Fruit fly (Drosophila melanogaster): Measurements from ENCODE around the gene CG10383.
A peak's percentile ranks its signal among the peaks of the same experiment; 100 is the strongest.

The CG10383 gene

dm6 chr2L:18695404-18695804 lies at the start of gene CG10383, which contains the start of gene CG10338:
TSS of gene CG10383 (minus strand) at chr2L:18695602.
TSS of gene CG10338 (plus strand) at chr2L:18695664.
- TF ChIP-seq noc (tag; optimal IDR thresholded peaks at IDR 0.05) = peak; percentile 87

- no peak for TF ChIP-seq noc (tag; optimal IDR thresholded peaks at IDR 0.05)
These were observed 48.5 kb upstream of the CG10383 start for dm6 chr2L:18743896-18744295.

dm6 chr2L:18742710-18743109 lies 47.3 kb upstream of the CG10383 start:
- no peak for TF ChIP-seq noc (tag; optimal IDR thresholded peaks at IDR 0.05)

dm6 chr2L:18740010-18740409 lies 44.6 kb upstream of the CG10383 start, which contains the start of the genes CG42752 and CG15167:
TSS of gene CG42752 (minus strand) at chr2L:18740110.
TSS of gene CG15167 (plus strand) at chr2L:18740358.
- TF ChIP-seq noc (tag; optimal IDR thresholded peaks at IDR 0.05) = no peak

dm6 chr2L:18737239-18737638 lies 41.8 kb upstream of the CG10383 start:
- no peak for TF ChIP-seq noc (tag; optimal IDR thresholded peaks at IDR 0.05)

dm6 chr2L:18735553-18736167 lies 40.3 kb upstream of the CG10383 start:
- no peak for TF ChIP-seq noc (tag; optimal IDR thresholded peaks at IDR 0.05)

dm6 chr2L:18732760-18733530 lies 37.5 kb upstream of the CG10383 start:
- no peak for TF ChIP-seq noc (tag; optimal IDR thresholded peaks at IDR 0.05)

- TF ChIP-seq noc (tag; optimal IDR thresholded peaks at IDR 0.05) = no peak
These were observed 36.9 kb upstream of the CG10383 start, which contains the start of gene CG10348 for dm6 chr2L:18732291-18732690. TSS of gene CG10348 (minus strand) at chr2L:18732524.

- no peak for TF ChIP-seq noc (tag; optimal IDR thresholded peaks at IDR 0.05)
These were observed 32.6 kb upstream of the CG10383 start for dm6 chr2L:18727986-18728385.

dm6 chr2L:18724842-18725241 lies 29.4 kb upstream of the CG10383 start:
- no peak for TF ChIP-seq noc (tag; optimal IDR thresholded peaks at IDR 0.05)

- no peak for TF ChIP-seq noc (tag; optimal IDR thresholded peaks at IDR 0.05)
These were observed 24.2 kb upstream of the CG10383 start for dm6 chr2L:18719583-18719982.

- TF ChIP-seq noc (tag; optimal IDR thresholded peaks at IDR 0.05) = no peak
These were observed 22.1 kb upstream of the CG10383 start for dm6 chr2L:18717365-18718011.

dm6 chr2L:18714086-18714485 lies 18.7 kb upstream of the CG10383 start:
- TF ChIP-seq noc (tag; optimal IDR thresholded peaks at IDR 0.05) = no peak

dm6 chr2L:18713686-18714085 lies 18.3 kb upstream of the CG10383 start, which contains the start of gene Irk3:
TSS of gene Irk3 (minus strand) at chr2L:18713748.
- no peak for TF ChIP-seq noc (tag; optimal IDR thresholded peaks at IDR 0.05)

dm6 chr2L:18708239-18708891 lies 13.0 kb upstream of the CG10383 start, which contains the start of the genes Faf2 and Grip71:
TSS of gene Faf2 (minus strand) at chr2L:18708688.
TSS of gene Grip71 (plus strand) at chr2L:18708846.
- peak; percentile 46 for TF ChIP-seq noc (tag; optimal IDR thresholded peaks at IDR 0.05)

dm6 chr2L:18707844-18708238 lies 12.4 kb upstream of the CG10383 start:
- TF ChIP-seq noc (tag; optimal IDR thresholded peaks at IDR 0.05) = no peak

All from whole organism, larva.